Fruit fly (Drosophila melanogaster): Measurements from ENCODE around the gene Rh3.

DNA sequence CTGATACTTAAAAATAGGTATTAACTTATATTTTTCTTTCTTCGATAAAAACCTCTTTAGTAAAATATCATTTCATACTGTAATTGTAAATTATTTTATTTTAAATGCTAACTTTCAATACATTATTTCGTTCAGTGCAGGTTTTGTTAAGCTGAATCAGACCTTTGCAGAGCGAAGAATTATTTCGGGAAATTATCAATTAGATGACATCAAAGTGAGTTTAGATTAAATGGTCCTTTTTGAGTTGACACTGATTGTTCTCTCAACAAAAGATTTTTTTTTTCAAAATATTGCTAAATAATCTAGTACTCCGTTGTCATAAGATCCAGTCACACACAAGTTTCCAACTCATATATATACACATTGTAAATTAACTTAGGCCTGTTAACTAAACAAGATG lies 39.8 kb downstream of the Rh3 start, which contains the start of the genes CG33934 and Indy-2:
- TF ChIP-seq Eip75B (GFP tag; optimal IDR thresholded peaks at IDR 0.05), result no peak
- no peak for TF ChIP-seq Blimp-1 (GFP tag; optimal IDR thresholded peaks at IDR 0.05)
- TF ChIP-seq CG34406 (GFP tag; optimal IDR thresholded peaks at IDR 0.05), result no peak
- no peak for TF ChIP-seq dac (GFP tag; optimal IDR thresholded peaks at IDR 0.05)
- TF ChIP-seq Ets21C (GFP tag; optimal IDR thresholded peaks at IDR 0.05), result no peak
- no peak for TF ChIP-seq topi (GFP tag; optimal IDR thresholded peaks at IDR 0.05)
- no peak for TF ChIP-seq Hr39 (GFP tag; optimal IDR thresholded peaks at IDR 0.05)
- TF ChIP-seq CG1621 (tag; optimal IDR thresholded peaks at IDR 0.05), result no peak
- no peak for TF ChIP-seq CG16779 (tag; optimal IDR thresholded peaks at IDR 0.05)
- TF ChIP-seq eg (GFP tag; IDR thresholded peaks at IDR 0.05), result no peak
- TF ChIP-seq CG10631 (GFP tag; optimal IDR thresholded peaks at IDR 0.05), result no peak
- no peak for TF ChIP-seq Met (GFP tag; optimal IDR thresholded peaks at IDR 0.05)
- no peak for TF ChIP-seq svp (GFP tag)
